Fruit fly (Drosophila melanogaster) whole organism, embryonic: Measurements from ENCODE around the gene Cdc27.

Experiments
- Atf3 ChIP-seq: fragments of 200-800 bp; sonication (Bioruptor generic); optimal IDR thresholded peaks from 3 replicates; lab custom pipeline; 2016; ENCODE audit warnings: missing biosample characterization, missing genetic modification characterization
- Bgb ChIP-seq: fragments of 200-800 bp; sonication (Bioruptor generic); IDR thresholded peaks from 2 replicates; pipeline ENCODE4 v1.3.6; 2022; ENCODE audit warnings: missing biosample characterization, missing genetic modification characterization; ENCODE audit not compliant: partially characterized antibody
- CG11093 ChIP-seq: fragments of 200-800 bp; sonication (Bioruptor generic); IDR thresholded peaks from 3 replicates; pipeline ENCODE4 v1.3.6; 2022; ENCODE audit warnings: missing biosample characterization, missing genetic modification characterization
- CG11456 ChIP-seq: fragments of 200-800 bp; sonication (Bioruptor generic); IDR thresholded peaks from 3 replicates; pipeline ENCODE4 v1.3.6; 2022; ENCODE audit warnings: missing biosample characterization, missing genetic modification characterization
- CG12219 ChIP-seq: fragments of 200-800 bp; sonication (Bioruptor generic); optimal IDR thresholded peaks from 3 replicates; lab custom pipeline; 2018; ENCODE audit warnings: missing biosample characterization, mild to moderate bottlenecking, missing genetic modification characterization
- CG1233 ChIP-seq: fragments of 200-800 bp; sonication (Bioruptor generic); optimal IDR thresholded peaks from 4 replicates; lab custom pipeline; 2018; ENCODE audit warnings: missing biosample characterization, mild to moderate bottlenecking, missing genetic modification characterization
- CG12769 ChIP-seq: fragments of 200-800 bp; sonication (Bioruptor generic); optimal IDR thresholded peaks from 2 replicates; lab custom pipeline; 2019; ENCODE audit warnings: missing biosample characterization, mild to moderate bottlenecking, missing genetic modification characterization, moderate library complexity
- CG14710 ChIP-seq: fragments of 200-800 bp; sonication (Bioruptor generic); optimal IDR thresholded peaks from 3 replicates; lab custom pipeline; 2019; ENCODE audit warnings: missing biosample characterization, mild to moderate bottlenecking, missing genetic modification characterization, moderate library complexity
- CG16863 ChIP-seq: fragments of 200-800 bp; sonication (Bioruptor generic); optimal IDR thresholded peaks from 3 replicates; lab custom pipeline; 2016; ENCODE audit warnings: missing biosample characterization, missing genetic modification characterization
- CG17328 ChIP-seq: fragments of 200-800 bp; sonication (Bioruptor generic); IDR thresholded peaks from 2 replicates; pipeline ENCODE4 v1.3.6; 2022; ENCODE audit warnings: missing biosample characterization, missing genetic modification characterization
- CG18262 ChIP-seq: fragments of 200-800 bp; optimal IDR thresholded peaks from 3 replicates; lab custom pipeline; 2019; ENCODE audit warnings: missing biosample characterization, mild to moderate bottlenecking, missing genetic modification characterization, moderate library complexity
- CG18599 ChIP-seq: fragments of 200-800 bp; sonication (Bioruptor generic); optimal IDR thresholded peaks from 3 replicates; lab custom pipeline; 2017; ENCODE audit warnings: missing biosample characterization, missing genetic modification characterization, mild to moderate bottlenecking, moderate library complexity, missing genetic modification reagents
- CG2120 ChIP-seq: fragments of 200-800 bp; sonication (Bioruptor generic); optimal IDR thresholded peaks from 3 replicates; lab custom pipeline; 2016; ENCODE audit warnings: missing biosample characterization, missing genetic modification characterization
- CG30403 ChIP-seq: fragments of 200-800 bp; sonication (Bioruptor generic); optimal IDR thresholded peaks from 3 replicates; lab custom pipeline; 2016; ENCODE audit warnings: missing biosample characterization, missing genetic modification characterization
- CG31365 ChIP-seq: fragments of 200-800 bp; sonication (Bioruptor generic); optimal IDR thresholded peaks from 2 replicates; lab custom pipeline; 2018; ENCODE audit warnings: missing biosample characterization, mild to moderate bottlenecking, missing genetic modification characterization
- CG3163 ChIP-seq: fragments of 200-800 bp; sonication (Bioruptor generic); optimal IDR thresholded peaks from 3 replicates; lab custom pipeline; 2016; ENCODE audit warnings: missing biosample characterization, missing genetic modification characterization
- CG3838 ChIP-seq: fragments of 200-800 bp; sonication (Bioruptor generic); optimal IDR thresholded peaks from 3 replicates; lab custom pipeline; 2016; ENCODE audit warnings: missing biosample characterization, missing genetic modification characterization
- CG4424 ChIP-seq: fragments of 200-800 bp; sonication (Bioruptor generic); optimal IDR thresholded peaks from 3 replicates; lab custom pipeline; 2016; ENCODE audit warnings: missing biosample characterization, missing genetic modification characterization
- CG7963 ChIP-seq: fragments of 200-800 bp; sonication (Bioruptor generic); IDR thresholded peaks from 3 replicates; pipeline ENCODE4 v1.3.6; 2022; ENCODE audit warnings: missing biosample characterization, missing genetic modification characterization; ENCODE audit not compliant: partially characterized antibody
- CG9215 ChIP-seq: fragments of 200-800 bp; sonication (Bioruptor generic); IDR thresholded peaks from 2 replicates; pipeline ENCODE4 v1.3.6; 2022; ENCODE audit warnings: missing biosample characterization, missing genetic modification characterization
- Dbx ChIP-seq: fragments of 200-800 bp; sonication (Bioruptor generic); IDR thresholded peaks from 3 replicates; pipeline ENCODE4 v1.3.6; 2022; ENCODE audit warnings: missing biosample characterization, missing genetic modification characterization
- Deaf1 ChIP-seq: fragments of 200-800 bp; optimal IDR thresholded peaks from 3 replicates; lab custom pipeline; 2019; ENCODE audit warnings: missing biosample characterization, mild to moderate bottlenecking, missing genetic modification characterization, moderate library complexity
- ERR ChIP-seq: fragments of 200-800 bp; sonication (Bioruptor generic); optimal IDR thresholded peaks from 2 replicates; lab custom pipeline; 2016; ENCODE audit warnings: missing biosample characterization, missing genetic modification characterization
- Elba2 ChIP-seq: fragments of 200-800 bp; sonication (Bioruptor generic); optimal IDR thresholded peaks from 3 replicates; lab custom pipeline; 2016; ENCODE audit warnings: missing biosample characterization, missing genetic modification characterization
- Fer2 ChIP-seq: fragments of 200-800 bp; sonication (Bioruptor generic); optimal IDR thresholded peaks from 2 replicates; lab custom pipeline; 2018; ENCODE audit warnings: missing biosample characterization, mild to moderate bottlenecking, missing genetic modification characterization, moderate library complexity
- Fer3 ChIP-seq: fragments of 200-800 bp; sonication (Bioruptor generic); optimal IDR thresholded peaks from 2 replicates; lab custom pipeline; 2018; ENCODE audit warnings: missing biosample characterization, mild to moderate bottlenecking, missing genetic modification characterization, moderate library complexity
- Gsc ChIP-seq: fragments of 200-800 bp; sonication (Bioruptor generic); IDR thresholded peaks from 2 replicates; pipeline ENCODE4 v1.3.6; 2022; ENCODE audit warnings: missing biosample characterization, missing genetic modification characterization
- HHEX ChIP-seq: fragments of 200-800 bp; sonication (Bioruptor generic); optimal IDR thresholded peaks from 3 replicates; lab custom pipeline; 2017; ENCODE audit warnings: missing biosample characterization, mild to moderate bottlenecking, missing genetic modification characterization, missing genetic modification reagents
- Mes4 ChIP-seq: fragments of 200-800 bp; sonication (Bioruptor generic); optimal IDR thresholded peaks from 2 replicates; lab custom pipeline; 2016; ENCODE audit warnings: missing biosample characterization, missing genetic modification characterization
- PHDP ChIP-seq: fragments of 200-800 bp; sonication (Bioruptor generic); optimal IDR thresholded peaks from 3 replicates; lab custom pipeline; 2018; ENCODE audit warnings: missing biosample characterization, mild to moderate bottlenecking, missing genetic modification characterization, moderate library complexity
- Vsx1 ChIP-seq: fragments of 200-800 bp; sonication (Bioruptor generic); optimal IDR thresholded peaks from 2 replicates; lab custom pipeline; 2017; ENCODE audit warnings: missing biosample characterization, mild to moderate bottlenecking, missing genetic modification characterization, missing genetic modification reagents
- cato ChIP-seq: fragments of 200-800 bp; sonication (Bioruptor generic); optimal IDR thresholded peaks from 2 replicates; lab custom pipeline; 2016; ENCODE audit warnings: missing biosample characterization, missing genetic modification characterization, borderline replicate concordance
- caup ChIP-seq: fragments of 200-800 bp; sonication (Bioruptor generic); optimal IDR thresholded peaks from 3 replicates; lab custom pipeline; 2017; ENCODE audit warnings: missing biosample characterization, mild to moderate bottlenecking, missing genetic modification characterization, moderate library complexity; ENCODE audit not compliant: severe bottlenecking
- chinmo ChIP-seq: fragments of 200-800 bp; sonication (Bioruptor generic); IDR thresholded peaks from 4 replicates; pipeline ENCODE4 v1.3.6; 2022; ENCODE audit warnings: missing biosample characterization, missing genetic modification characterization; ENCODE audit not compliant: partially characterized antibody
- croc ChIP-seq: fragments of 200-800 bp; sonication (Bioruptor generic); conservative IDR thresholded peaks from 3 replicates; pipeline ENCODE4 v1.3.6; 2022; ENCODE audit warnings: missing biosample characterization, missing genetic modification characterization
- dan ChIP-seq: fragments of 200-800 bp; sonication (Bioruptor generic); IDR thresholded peaks from 2 replicates; pipeline ENCODE4 v1.3.6; 2022; ENCODE audit warnings: missing biosample characterization, missing genetic modification characterization
- ems ChIP-seq: fragments of 200-800 bp; sonication (Bioruptor generic); optimal IDR thresholded peaks from 3 replicates; lab custom pipeline; 2016; ENCODE audit warnings: missing biosample characterization, missing genetic modification characterization
- ewg ChIP-seq: fragments of 200-800 bp; sonication (Bioruptor generic); optimal IDR thresholded peaks from 3 replicates; lab custom pipeline; 2017; ENCODE audit warnings: mild to moderate bottlenecking, missing biosample characterization, missing genetic modification reagents, missing genetic modification characterization
- fd3F ChIP-seq: fragments of 200-800 bp; sonication (Bioruptor generic); optimal IDR thresholded peaks from 2 replicates; lab custom pipeline; 2018; ENCODE audit warnings: missing biosample characterization, mild to moderate bottlenecking, missing genetic modification characterization, moderate library complexity
- gem ChIP-seq: fragments of 200-800 bp; sonication (Bioruptor generic); optimal IDR thresholded peaks from 2 replicates; lab custom pipeline; 2019; ENCODE audit warnings: missing biosample characterization, mild to moderate bottlenecking, missing genetic modification characterization, moderate library complexity
- ham ChIP-seq: fragments of 200-800 bp; sonication (Bioruptor generic); IDR thresholded peaks from 2 replicates; pipeline ENCODE4 v1.3.6; 2022; ENCODE audit warnings: missing biosample characterization, missing genetic modification characterization
- her ChIP-seq: fragments of 200-800 bp; sonication (Bioruptor generic); optimal IDR thresholded peaks from 2 replicates; lab custom pipeline; 2016; ENCODE audit warnings: missing biosample characterization, missing genetic modification characterization
- lmd ChIP-seq: fragments of 200-800 bp; sonication (Bioruptor generic); IDR thresholded peaks from 2 replicates; pipeline ENCODE4 v1.3.6; 2022; ENCODE audit warnings: missing biosample characterization, missing genetic modification characterization
- lov ChIP-seq, 2 experiments: fragments of 200-800 bp in 1 of 2; fragments of >200 bp in 1 of 2; sonication (Bioruptor generic) in 1 of 2; IDR thresholded peaks in 1 of 2; optimal IDR thresholded peaks in 1 of 2; 2 replicates in 1 of 2; 3 replicates in 1 of 2; pipeline versions ENCODE4 v1.3.6 to Lab custom; 2017 to 2022; ENCODE audit warnings: missing biosample characterization in 1 of 2, missing genetic modification characterization in 1 of 2
- luna ChIP-seq: fragments of 200-800 bp; sonication (Bioruptor generic); optimal IDR thresholded peaks from 2 replicates; lab custom pipeline; 2016; ENCODE audit warnings: missing biosample characterization, missing genetic modification characterization
- nerfin-1 ChIP-seq: fragments of 200-800 bp; sonication (Bioruptor generic); optimal IDR thresholded peaks from 3 replicates; lab custom pipeline; 2019; ENCODE audit warnings: missing biosample characterization, mild to moderate bottlenecking, missing genetic modification characterization, moderate library complexity
- peb ChIP-seq: fragments of 200-800 bp; sonication (Bioruptor generic); IDR thresholded peaks from 2 replicates; pipeline ENCODE4 v1.3.6; 2022; ENCODE audit warnings: missing biosample characterization, missing genetic modification characterization
- phol ChIP-seq: fragments of 200-800 bp; sonication (Bioruptor generic); optimal IDR thresholded peaks from 3 replicates; lab custom pipeline; 2018; ENCODE audit warnings: missing biosample characterization, mild to moderate bottlenecking, missing genetic modification characterization, moderate library complexity
- scrt ChIP-seq: fragments of 200-800 bp; sonication (Bioruptor generic); optimal IDR thresholded peaks from 2 replicates; lab custom pipeline; 2018; ENCODE audit warnings: missing biosample characterization, mild to moderate bottlenecking, missing genetic modification characterization, moderate library complexity
- tx ChIP-seq: fragments of 200-800 bp; sonication (Bioruptor generic); optimal IDR thresholded peaks from 2 replicates; lab custom pipeline; 2016; ENCODE audit warnings: missing biosample characterization, missing genetic modification characterization
- zen ChIP-seq: fragments of 200-800 bp; sonication (Bioruptor generic); optimal IDR thresholded peaks from 3 replicates; lab custom pipeline; 2018; ENCODE audit warnings: missing biosample characterization, mild to moderate bottlenecking, missing genetic modification characterization, moderate library complexity

The Cdc27 gene

DNA sequence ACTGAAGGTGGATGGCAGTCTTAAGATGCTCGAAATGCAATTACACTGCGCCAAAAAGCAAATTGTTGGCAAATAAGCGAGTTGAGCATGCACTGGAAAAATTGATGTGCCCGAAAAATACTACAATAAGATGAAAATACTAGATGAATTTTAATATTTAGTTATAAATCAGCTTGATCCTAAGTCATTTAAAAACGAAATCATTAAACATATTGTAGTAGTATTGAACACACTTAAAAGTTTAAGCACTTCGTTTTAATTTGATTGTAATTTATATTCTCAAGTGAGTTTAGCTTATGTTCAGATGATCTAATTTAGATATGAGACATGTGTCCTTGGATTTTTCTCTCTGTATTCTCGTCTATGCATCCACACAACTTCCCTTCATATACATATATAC is 13.3 kb upstream of the Cdc27 start (continued):
- peak; percentile 15; the same call in 1 of the 3 replicates for TF ChIP-seq croc
- TF ChIP-seq lov (optimal IDR thresholded peaks at IDR 0.05; lab: Kevin White, UChicago): no peak
- no peak for TF ChIP-seq lov (GFP tag; IDR thresholded peaks at IDR 0.05; lab: Robert Waterston, UW)
- TF ChIP-seq HHEX (GFP tag; lab: Kevin White, UChicago): no peak
- peak; percentile 4 for TF ChIP-seq caup (GFP tag; lab: Kevin White, UChicago)
- no peak for TF ChIP-seq Mes4 (GFP tag; lab: Kevin White, UChicago)
- TF ChIP-seq phol (tag; lab: Kevin White, UChicago): peak; percentile 50
- peak; percentile 12 for TF ChIP-seq CG4424 (GFP tag; lab: Kevin White, UChicago)
- TF ChIP-seq CG14710 (tag; lab: Kevin White, UChicago): no peak
- TF ChIP-seq nerfin-1 (tag; lab: Kevin White, UChicago): peak; percentile 27
- TF ChIP-seq dan (GFP tag; lab: Robert Waterston, UW): no peak
- TF ChIP-seq CG3163 (GFP tag; lab: Kevin White, UChicago): no peak
- no peak for TF ChIP-seq ERR (GFP tag; lab: Kevin White, UChicago)
- no peak for TF ChIP-seq lmd (GFP tag; lab: Robert Waterston, UW)
- TF ChIP-seq Gsc (GFP tag; lab: Robert Waterston, UW): no peak
- TF ChIP-seq Elba2: no peak
- TF ChIP-seq Bgb (GFP tag; lab: Robert Waterston, UW): no peak
- no peak for TF ChIP-seq CG31365 (tag; lab: Kevin White, UChicago)
- no peak for TF ChIP-seq chinmo (GFP tag; lab: Robert Waterston, UW)
- TF ChIP-seq CG17328: 0 out of 2 replicates have a peak, but pooled peaks have one; percentile 23
- no peak for TF ChIP-seq Fer2 (tag; lab: Kevin White, UChicago)
- no peak for TF ChIP-seq Deaf1 (tag; lab: Kevin White, UChicago)
- TF ChIP-seq CG12219 (GFP tag; lab: Kevin White, UChicago): no peak
- no peak for TF ChIP-seq CG18599 (GFP tag; lab: Kevin White, UChicago)
- no peak for TF ChIP-seq ewg
- no peak for TF ChIP-seq CG7963 (GFP tag; lab: Robert Waterston, UW)
- no peak for TF ChIP-seq luna (GFP tag; lab: Kevin White, UChicago)
- no peak for TF ChIP-seq CG11456 (GFP tag; lab: Robert Waterston, UW)
- TF ChIP-seq cato: no peak
- TF ChIP-seq PHDP: no peak
- no peak for TF ChIP-seq CG1233 (GFP tag; lab: Kevin White, UChicago)
- TF ChIP-seq her (GFP tag; lab: Kevin White, UChicago): no peak
- peak; percentile 46 for TF ChIP-seq CG18262
- no peak for TF ChIP-seq Fer3 (tag; lab: Kevin White, UChicago)
- no peak for TF ChIP-seq CG3838 (GFP tag; lab: Kevin White, UChicago)
- TF ChIP-seq CG12769 (tag; lab: Kevin White, UChicago): no peak
- TF ChIP-seq peb (GFP tag; lab: Robert Waterston, UW): no peak
- TF ChIP-seq zen (tag; lab: Kevin White, UChicago): no peak
- TF ChIP-seq fd3F (GFP tag; lab: Kevin White, UChicago): no peak
- no peak for TF ChIP-seq Dbx
- no peak for TF ChIP-seq Vsx1 (GFP tag; lab: Kevin White, UChicago)
- no peak for TF ChIP-seq ham (GFP tag; lab: Robert Waterston, UW)
- TF ChIP-seq CG30403 (GFP tag; lab: Kevin White, UChicago): peak; percentile 31
- TF ChIP-seq CG11093 (GFP tag; lab: Robert Waterston, UW): no peak
- TF ChIP-seq scrt (GFP tag; lab: Kevin White, UChicago): no peak
- TF ChIP-seq CG2120: no peak
- peak; percentile 48 for TF ChIP-seq gem (tag; lab: Kevin White, UChicago)
- TF ChIP-seq ems (GFP tag; lab: Kevin White, UChicago): peak; percentile 9
- TF ChIP-seq Atf3 (GFP tag; lab: Kevin White, UChicago): no peak
- no peak for TF ChIP-seq CG16863 (GFP tag; lab: Kevin White, UChicago)
- TF ChIP-seq CG9215 (GFP tag; lab: Robert Waterston, UW): no peak
- TF ChIP-seq tx (GFP tag; lab: Kevin White, UChicago): no peak
